Fruit fly (Drosophila melanogaster) whole organism, prepupa: ENCODE measurements around the gene Trx2.
A peak's percentile ranks its signal among the peaks of the same experiment; 100 is the strongest.

Experiments
- Blimp-1 ChIP-seq: fragments of 200-800 bp; sonication (Bioruptor generic); optimal IDR thresholded peaks from 3 replicates; lab custom pipeline; 2017; ENCODE audit warnings: missing biosample characterization, missing genetic modification characterization, mild to moderate bottlenecking, moderate library complexity, missing genetic modification reagents
- CG11294 ChIP-seq: fragments of 200-800 bp; sonication (Bioruptor generic); IDR thresholded peaks from 2 replicates; pipeline ENCODE4 v1.3.6; 2022; ENCODE audit warnings: missing biosample characterization, missing genetic modification characterization
- CG11762 ChIP-seq: fragments of 200-800 bp; sonication (Bioruptor generic); optimal IDR thresholded peaks from 3 replicates; lab custom pipeline; 2016; ENCODE audit warnings: missing biosample characterization, missing genetic modification characterization; ENCODE audit not compliant: insufficient read depth
- CG11902 ChIP-seq: fragments of 200-800 bp; sonication (Bioruptor generic); optimal IDR thresholded peaks from 3 replicates; lab custom pipeline; 2016; ENCODE audit warnings: missing biosample characterization, missing genetic modification characterization
- CG15336 ChIP-seq: fragments of 200-800 bp; sonication (Bioruptor generic); IDR thresholded peaks from 2 replicates; pipeline ENCODE4 v1.3.6; 2022; ENCODE audit warnings: missing biosample characterization, missing genetic modification characterization
- CG1621 ChIP-seq: fragments of 200-800 bp; sonication (Bioruptor generic); optimal IDR thresholded peaks from 3 replicates; lab custom pipeline; 2018; ENCODE audit warnings: missing biosample characterization, mild to moderate bottlenecking, missing genetic modification characterization
- CG16779 ChIP-seq: fragments of 200-800 bp; sonication (Bioruptor generic); optimal IDR thresholded peaks from 3 replicates; lab custom pipeline; 2017; ENCODE audit warnings: missing biosample characterization, mild to moderate bottlenecking, missing genetic modification characterization
- CG3032 ChIP-seq: fragments of 200-800 bp; optimal IDR thresholded peaks from 2 replicates; lab custom pipeline; 2019; ENCODE audit warnings: missing biosample characterization, mild to moderate bottlenecking, missing genetic modification characterization, moderate library complexity
- CG32006 ChIP-seq: fragments of 200-800 bp; sonication (Bioruptor generic); optimal IDR thresholded peaks from 3 replicates; lab custom pipeline; 2017; ENCODE audit warnings: missing biosample characterization, mild to moderate bottlenecking, missing genetic modification characterization
- CG3919 ChIP-seq: fragments of 200-800 bp; sonication (Bioruptor generic); optimal IDR thresholded peaks from 3 replicates; lab custom pipeline; 2016; ENCODE audit warnings: missing biosample characterization, missing genetic modification characterization
- CG4318 ChIP-seq: fragments of 200-800 bp; sonication (Bioruptor generic); optimal IDR thresholded peaks from 3 replicates; lab custom pipeline; 2017; ENCODE audit warnings: missing biosample characterization, mild to moderate bottlenecking, missing genetic modification characterization
- CG6163 ChIP-seq: fragments of 200-800 bp; sonication (Bioruptor generic); IDR thresholded peaks from 3 replicates; pipeline ENCODE4 v1.3.6; 2022; ENCODE audit warnings: missing biosample characterization, missing genetic modification characterization
- CG6276 ChIP-seq: fragments of 200-800 bp; sonication (Bioruptor generic); optimal IDR thresholded peaks from 2 replicates; lab custom pipeline; 2017; ENCODE audit warnings: missing biosample characterization, mild to moderate bottlenecking, missing genetic modification characterization
- CG6792 ChIP-seq: fragments of 200-800 bp; sonication (Bioruptor generic); optimal IDR thresholded peaks from 3 replicates; lab custom pipeline; 2016; ENCODE audit warnings: missing biosample characterization, missing genetic modification characterization
- CG6808 ChIP-seq: fragments of 200-800 bp; sonication (Bioruptor generic); optimal IDR thresholded peaks from 3 replicates; lab custom pipeline; 2017; ENCODE audit warnings: missing biosample characterization, missing genetic modification characterization, mild to moderate bottlenecking, moderate library complexity, missing genetic modification reagents
- CG6854 ChIP-seq: fragments of 200-800 bp; sonication (Bioruptor generic); optimal IDR thresholded peaks from 2 replicates; lab custom pipeline; 2017; ENCODE audit warnings: missing biosample characterization, mild to moderate bottlenecking, missing genetic modification characterization
- CG7368 ChIP-seq: fragments of 200-800 bp; sonication (Bioruptor generic); optimal IDR thresholded peaks from 3 replicates; lab custom pipeline; 2016; ENCODE audit warnings: missing biosample characterization, missing genetic modification characterization
- CG8119 ChIP-seq: fragments of 200-800 bp; sonication (Bioruptor generic); IDR thresholded peaks from 3 replicates; pipeline ENCODE4 v1.3.6; 2022; ENCODE audit warnings: missing biosample characterization, missing genetic modification characterization
- CG8632 ChIP-seq: fragments of 200-800 bp; sonication (Bioruptor generic); optimal IDR thresholded peaks from 3 replicates; lab custom pipeline; 2016; ENCODE audit warnings: missing biosample characterization, missing genetic modification characterization
- Eip75B ChIP-seq: fragments of 200-800 bp; sonication (Bioruptor generic); optimal IDR thresholded peaks from 3 replicates; lab custom pipeline; 2016; ENCODE audit warnings: missing biosample characterization, missing genetic modification characterization
- Eip78C ChIP-seq: fragments of 200-800 bp; sonication (Bioruptor generic); peaks from one replicate; lab custom pipeline; 2016; ENCODE audit warnings: missing biosample characterization, missing genetic modification characterization
- Eip93F ChIP-seq: fragments of 200-800 bp; sonication (Bioruptor generic); optimal IDR thresholded peaks from 2 replicates; lab custom pipeline; 2016; ENCODE audit warnings: missing biosample characterization, mild to moderate bottlenecking, missing genetic modification characterization
- Ets21C ChIP-seq: fragments of 200-800 bp; sonication (Bioruptor generic); optimal IDR thresholded peaks from 3 replicates; lab custom pipeline; 2016; ENCODE audit warnings: missing biosample characterization, missing genetic modification characterization
- Hr38 ChIP-seq: sonication (Bioruptor generic); optimal IDR thresholded peaks from 2 replicates; lab custom pipeline; 2016; ENCODE audit warnings: missing biosample characterization, missing genetic modification characterization
- Hr39 ChIP-seq: fragments of 200-800 bp; sonication (Bioruptor generic); optimal IDR thresholded peaks from 2 replicates; lab custom pipeline; 2016; ENCODE audit warnings: missing biosample characterization, missing genetic modification characterization
- Hr4 ChIP-seq: fragments of 200-800 bp; sonication (Bioruptor generic); optimal IDR thresholded peaks from 3 replicates; lab custom pipeline; 2016; ENCODE audit warnings: missing biosample characterization, missing genetic modification characterization
- Lpt ChIP-seq: fragments of 200-800 bp; sonication (Bioruptor generic); optimal IDR thresholded peaks from 3 replicates; lab custom pipeline; 2016; ENCODE audit warnings: missing biosample characterization, missing genetic modification characterization
- OdsH ChIP-seq: fragments of 200-800 bp; sonication (Bioruptor generic); optimal IDR thresholded peaks from 3 replicates; lab custom pipeline; 2016; ENCODE audit warnings: missing biosample characterization, missing genetic modification characterization
- Sox102F ChIP-seq: fragments of 200-800 bp; sonication (Bioruptor generic); optimal IDR thresholded peaks from 2 replicates; lab custom pipeline; 2016; ENCODE audit warnings: missing biosample characterization, mild to moderate bottlenecking, missing genetic modification characterization
- Sox14 ChIP-seq: fragments of 200-800 bp; sonication (Bioruptor generic); optimal IDR thresholded peaks from 3 replicates; lab custom pipeline; 2016; ENCODE audit warnings: missing biosample characterization, missing genetic modification characterization
- achi ChIP-seq: fragments of 200-800 bp; sonication (Bioruptor generic); optimal IDR thresholded peaks from 3 replicates; lab custom pipeline; 2016; ENCODE audit warnings: missing biosample characterization, missing genetic modification characterization
- acj6 ChIP-seq: fragments of 200-800 bp; sonication (Bioruptor generic); optimal IDR thresholded peaks from 3 replicates; lab custom pipeline; 2016; ENCODE audit warnings: missing biosample characterization, missing genetic modification characterization
- cyc ChIP-seq: fragments of 200-800 bp; sonication (Bioruptor generic); optimal IDR thresholded peaks from 3 replicates; lab custom pipeline; 2016; ENCODE audit warnings: missing biosample characterization, missing genetic modification characterization
- dac ChIP-seq: fragments of 200-800 bp; sonication (Bioruptor generic); optimal IDR thresholded peaks from 2 replicates; lab custom pipeline; 2017; ENCODE audit warnings: missing biosample characterization, mild to moderate bottlenecking, missing genetic modification characterization
- dsx ChIP-seq: fragments of 200-800 bp; optimal IDR thresholded peaks from 3 replicates; lab custom pipeline; 2019; ENCODE audit warnings: missing biosample characterization, mild to moderate bottlenecking, missing genetic modification characterization, moderate library complexity; ENCODE audit not compliant: poor library complexity, severe bottlenecking
- eg ChIP-seq: fragments of 200-800 bp; sonication (Bioruptor generic); IDR thresholded peaks from 3 replicates; pipeline ENCODE4 v1.3.6; 2022; ENCODE audit warnings: missing biosample characterization, missing genetic modification characterization
- fd59A ChIP-seq: fragments of 200-800 bp; sonication (Bioruptor generic); optimal IDR thresholded peaks from 2 replicates; lab custom pipeline; 2017; ENCODE audit warnings: missing biosample characterization, mild to moderate bottlenecking, missing genetic modification characterization, missing genetic modification reagents
- fkh ChIP-seq: fragments of 200-800 bp; sonication (Bioruptor generic); optimal IDR thresholded peaks from 3 replicates; lab custom pipeline; 2017; ENCODE audit warnings: missing biosample characterization, mild to moderate bottlenecking, missing genetic modification characterization, moderate library complexity
- lz ChIP-seq: fragments of 200-800 bp; sonication (Bioruptor generic); optimal IDR thresholded peaks from 3 replicates; lab custom pipeline; 2016; ENCODE audit warnings: missing biosample characterization, missing genetic modification characterization
- net ChIP-seq: fragments of 200-800 bp; sonication (Bioruptor generic); optimal IDR thresholded peaks from 3 replicates; lab custom pipeline; 2016; ENCODE audit warnings: missing biosample characterization, missing genetic modification characterization
- pdm3 ChIP-seq: fragments of 200-800 bp; sonication (Bioruptor generic); optimal IDR thresholded peaks from 3 replicates; lab custom pipeline; 2016; ENCODE audit warnings: missing biosample characterization, missing genetic modification characterization
- salr ChIP-seq, 2 experiments: fragments of 200-800 bp; sonication (Bioruptor generic); optimal IDR thresholded peaks; 3 replicates each; lab custom pipeline; 2016 to 2018; ENCODE audit warnings: missing biosample characterization in 2 of 2, missing genetic modification characterization in 2 of 2, mild to moderate bottlenecking in 1 of 2
- spab ChIP-seq: fragments of 200-800 bp; sonication (Bioruptor generic); optimal IDR thresholded peaks from 2 replicates; lab custom pipeline; 2017; ENCODE audit warnings: missing biosample characterization, mild to moderate bottlenecking, missing genetic modification characterization, missing genetic modification reagents
- ss ChIP-seq, 2 experiments: fragments of 200-800 bp; sonication (Bioruptor generic); optimal IDR thresholded peaks; 2 replicates in 1 of 2; 3 replicates in 1 of 2; lab custom pipeline; 2017 to 2018; ENCODE audit warnings: mild to moderate bottlenecking in 2 of 2, missing biosample characterization in 2 of 2, missing genetic modification characterization in 2 of 2, moderate library complexity in 1 of 2
- svp ChIP-seq: fragments of 200-800 bp; sonication (Bioruptor generic); peaks from one replicate; lab custom pipeline; 2016; ENCODE audit warnings: missing biosample characterization, missing genetic modification characterization
- topi ChIP-seq: fragments of 200-800 bp; sonication (Bioruptor generic); optimal IDR thresholded peaks from 3 replicates; lab custom pipeline; 2016; ENCODE audit warnings: missing biosample characterization, missing genetic modification characterization
- vri ChIP-seq: fragments of 200-800 bp; sonication (Bioruptor generic); optimal IDR thresholded peaks from 3 replicates; lab custom pipeline; 2016; ENCODE audit warnings: missing biosample characterization, mild to moderate bottlenecking, missing genetic modification characterization

Gene Trx2

dm6 chr2L:9569588-9570434 is 43.2 kb upstream of the Trx2 start (continued):
- peak; percentile 90 for TF ChIP-seq dac (GFP tag; lab: Kevin White, UChicago)
- TF ChIP-seq CG1621 (tag; lab: Kevin White, UChicago): peak; percentile 90
- peak; percentile 87 for TF ChIP-seq Hr39 (GFP tag; lab: Kevin White, UChicago)
- peak; percentile 93 for TF ChIP-seq pdm3 (GFP tag; lab: Kevin White, UChicago)
- peak; percentile 90 for TF ChIP-seq CG6163
- peak; percentile 90 for TF ChIP-seq CG11294
- TF ChIP-seq vri (GFP tag; lab: Kevin White, UChicago): peak; percentile 88
- peak; percentile 92 for TF ChIP-seq eg (GFP tag; lab: Robert Waterston, UW)
- peak; percentile 97 for TF ChIP-seq net
- peak; percentile 96 for TF ChIP-seq CG3032 (tag; lab: Kevin White, UChicago)
- TF ChIP-seq dsx (GFP tag; lab: Kevin White, UChicago): peak; percentile 95
- peak; percentile 94 for TF ChIP-seq Sox102F (GFP tag; lab: Kevin White, UChicago)
- peak; percentile 89 for TF ChIP-seq CG6854 (GFP tag; lab: Kevin White, UChicago)
- TF ChIP-seq OdsH (GFP tag; lab: Kevin White, UChicago): peak; percentile 97
- peak; percentile 92 for TF ChIP-seq Hr4 (GFP tag; lab: Kevin White, UChicago)
- TF ChIP-seq CG11762: peak; percentile 96
- peak; percentile 87 for TF ChIP-seq Ets21C (GFP tag; lab: Kevin White, UChicago)
- TF ChIP-seq CG8632: peak; percentile 96
- peak; percentile 98 for TF ChIP-seq CG32006 (GFP tag; lab: Kevin White, UChicago)
- TF ChIP-seq Eip78C: peak; percentile 99
- peak; percentile 94 for TF ChIP-seq lz
- TF ChIP-seq spab (GFP tag; lab: Kevin White, UChicago): peak; percentile 98
- TF ChIP-seq topi (GFP tag; lab: Kevin White, UChicago): peak; percentile 95
- peak; percentile 96 for TF ChIP-seq Lpt (GFP tag; lab: Kevin White, UChicago)
- peak; percentile 81 to 99 for TF ChIP-seq salr (GFP tag; optimal IDR thresholded peaks at IDR 0.05; lab: Kevin White, UChicago)
- TF ChIP-seq acj6: peak; percentile 96
- TF ChIP-seq Blimp-1: peak; percentile 88
- peak; percentile 85 for TF ChIP-seq Eip93F
- TF ChIP-seq fd59A (GFP tag; lab: Kevin White, UChicago): peak; percentile 93
- peak; percentile 70 for TF ChIP-seq fkh
- peak; percentile 95 for TF ChIP-seq CG6792 (GFP tag; lab: Kevin White, UChicago)
- peak; percentile 97 for TF ChIP-seq svp (GFP tag; lab: Kevin White, UChicago)
- TF ChIP-seq CG16779 (tag; lab: Kevin White, UChicago): peak; percentile 96
- TF ChIP-seq CG8119 (GFP tag; lab: Robert Waterston, UW): peak; percentile 97
- TF ChIP-seq CG6808 (GFP tag; lab: Kevin White, UChicago): peak; percentile 99

dm6 chr2L:9570673-9571193 is 42.2 kb upstream of the Trx2 start:
- TF ChIP-seq Eip78C: peak; percentile 39
- no peak for TF ChIP-seq achi (GFP tag; lab: Kevin White, UChicago)
- no peak for TF ChIP-seq Hr38
- no peak for TF ChIP-seq Ets21C (GFP tag; lab: Kevin White, UChicago)
- 0 out of 3 replicates have a peak, but pooled peaks have one; percentile 30 for TF ChIP-seq CG6163
- no peak for TF ChIP-seq CG7368 (GFP tag; lab: Kevin White, UChicago)
- TF ChIP-seq cyc (GFP tag; lab: Kevin White, UChicago): no peak
- TF ChIP-seq CG3919 (GFP tag; lab: Kevin White, UChicago): no peak
- no peak for TF ChIP-seq ss (GFP tag; optimal IDR thresholded peaks at IDR 0.05; lab: Kevin White, UChicago)
- TF ChIP-seq CG11902 (GFP tag; lab: Kevin White, UChicago): no peak
- TF ChIP-seq Sox14: peak; percentile 3
- TF ChIP-seq dsx (GFP tag; lab: Kevin White, UChicago): peak; percentile 89
- no peak for TF ChIP-seq pdm3 (GFP tag; lab: Kevin White, UChicago)
- TF ChIP-seq CG16779 (tag; lab: Kevin White, UChicago): no peak
- TF ChIP-seq CG11762: no peak
- peak; percentile 11 for TF ChIP-seq CG6854 (GFP tag; lab: Kevin White, UChicago)
- TF ChIP-seq topi (GFP tag; lab: Kevin White, UChicago): no peak
- TF ChIP-seq Eip75B: no peak
- peak; percentile 19 for TF ChIP-seq spab (GFP tag; lab: Kevin White, UChicago)
- 0 out of 3 replicates have a peak, but pooled peaks have one; percentile 24 for TF ChIP-seq eg (GFP tag; lab: Robert Waterston, UW)
- TF ChIP-seq CG6276: peak; percentile 55
- TF ChIP-seq CG4318 (GFP tag; lab: Kevin White, UChicago): no peak
- peak; percentile 40 for TF ChIP-seq CG15336
- TF ChIP-seq fkh: peak; percentile 94
